Worm (Caenorhabditis elegans) whole organism, late embryonic: Measurements from ENCODE around the gene M02B7.7.

Experiments
- C08G9.2 ChIP-seq: sonication (generic microtip); optimal IDR thresholded peaks from 2 replicates; lab custom pipeline; 2016; ENCODE audit warnings: mild to moderate bottlenecking, missing genetic modification characterization, moderate library complexity, missing compliant biosample characterization
- Y22D7AL.16 ChIP-seq: sonication (generic microtip); optimal IDR thresholded peaks from 2 replicates; lab custom pipeline; 2016; ENCODE audit warnings: missing genetic modification characterization, missing compliant biosample characterization
- ahr-1 ChIP-seq: sonication (generic microtip); optimal IDR thresholded peaks from 2 replicates; lab custom pipeline; 2016; ENCODE audit warnings: missing genetic modification characterization, missing compliant biosample characterization
- ceh-14 ChIP-seq: sonication (generic microtip); optimal IDR thresholded peaks from 2 replicates; lab custom pipeline; 2016; ENCODE audit warnings: missing genotype, missing genetic modification characterization, missing compliant biosample characterization
- ceh-18 ChIP-seq: sonication (generic microtip); optimal IDR thresholded peaks from 2 replicates; lab custom pipeline; 2016; ENCODE audit warnings: missing genetic modification characterization, missing compliant biosample characterization
- ceh-24 ChIP-seq: sonication (generic microtip); optimal IDR thresholded peaks from 2 replicates; lab custom pipeline; 2016; ENCODE audit warnings: mild to moderate bottlenecking, missing genetic modification characterization, missing compliant biosample characterization
- ceh-30 ChIP-seq: fragments of 150-350 bp; optimal IDR thresholded peaks from 2 replicates; lab custom pipeline; 2014; ENCODE audit warnings: missing biosample characterization, missing genetic modification characterization
- ceh-31 ChIP-seq: sonication (generic microtip); optimal IDR thresholded peaks from 2 replicates; lab custom pipeline; 2016; ENCODE audit warnings: missing genetic modification characterization, missing compliant biosample characterization
- ceh-34 ChIP-seq: sonication (generic microtip); optimal IDR thresholded peaks from 2 replicates; lab custom pipeline; 2016; ENCODE audit warnings: mild to moderate bottlenecking, missing genetic modification characterization, missing compliant biosample characterization
- ceh-45 ChIP-seq: fragments of 200-800 bp; sonication (Bioruptor generic); IDR thresholded peaks from 2 replicates; pipeline ENCODE4 v1.3.6; 2022; ENCODE audit warnings: missing genetic modification reagents, missing genetic modification characterization, missing compliant biosample characterization
- ceh-9 ChIP-seq: sonication (generic microtip); optimal IDR thresholded peaks from 2 replicates; lab custom pipeline; 2016; ENCODE audit warnings: mild to moderate bottlenecking, missing genetic modification characterization, inconsistent platforms, missing compliant biosample characterization
- dmd-4 ChIP-seq: sonication (generic microtip); optimal IDR thresholded peaks from 2 replicates; lab custom pipeline; 2016; ENCODE audit warnings: borderline replicate concordance, missing genetic modification characterization, missing compliant biosample characterization
- dve-1 ChIP-seq: sonication (generic microtip); optimal IDR thresholded peaks from 2 replicates; lab custom pipeline; 2017; ENCODE audit warnings: antibody characterized with exemption, mild to moderate bottlenecking, missing genetic modification characterization, missing compliant biosample characterization
- ets-4 ChIP-seq: sonication (generic microtip); optimal IDR thresholded peaks from 2 replicates; lab custom pipeline; 2016; ENCODE audit warnings: missing genetic modification characterization, missing compliant biosample characterization
- fax-1 ChIP-seq: sonication (generic microtip); optimal IDR thresholded peaks from 2 replicates; lab custom pipeline; 2016; ENCODE audit warnings: missing genotype, missing genetic modification characterization, missing compliant biosample characterization
- gmeb-2 ChIP-seq: sonication (generic microtip); optimal IDR thresholded peaks from 2 replicates; lab custom pipeline; 2016; ENCODE audit warnings: missing genetic modification characterization, inconsistent platforms, missing compliant biosample characterization
- hlh-13 ChIP-seq: fragments of 200-800 bp; sonication (Bioruptor generic); optimal IDR thresholded peaks from 2 replicates; lab custom pipeline; 2018; ENCODE audit warnings: mild to moderate bottlenecking, missing genetic modification characterization, missing compliant biosample characterization
- hlh-15 ChIP-seq: sonication (generic microtip); optimal IDR thresholded peaks from 2 replicates; lab custom pipeline; 2016; ENCODE audit warnings: missing genetic modification characterization, missing compliant biosample characterization
- hlh-30 ChIP-seq: sonication (generic microtip); optimal IDR thresholded peaks from 2 replicates; lab custom pipeline; 2017; ENCODE audit warnings: antibody characterized with exemption, missing genetic modification characterization, missing compliant biosample characterization; ENCODE audit not compliant: insufficient read depth
- hlh-6 ChIP-seq: sonication (generic microtip); optimal IDR thresholded peaks from 2 replicates; lab custom pipeline; 2016; ENCODE audit warnings: missing genotype, missing genetic modification characterization, missing compliant biosample characterization
- madf-2 ChIP-seq: sonication (generic microtip); optimal IDR thresholded peaks from 2 replicates; lab custom pipeline; 2017; ENCODE audit warnings: missing genetic modification characterization, missing compliant biosample characterization
- mec-3 ChIP-seq: sonication (generic microtip); optimal IDR thresholded peaks from 2 replicates; lab custom pipeline; 2016; ENCODE audit warnings: borderline replicate concordance, missing genetic modification characterization, missing compliant biosample characterization
- nhr-232 ChIP-seq: sonication (generic microtip); optimal IDR thresholded peaks from 2 replicates; lab custom pipeline; 2016; ENCODE audit warnings: missing genetic modification characterization, missing compliant biosample characterization
- npax-4 ChIP-seq: sonication (generic microtip); optimal IDR thresholded peaks from 2 replicates; lab custom pipeline; 2016; ENCODE audit warnings: missing genetic modification characterization, missing compliant biosample characterization
- pag-3 ChIP-seq: sonication (generic microtip); optimal IDR thresholded peaks from 2 replicates; lab custom pipeline; 2016; ENCODE audit warnings: missing compliant biosample characterization, missing genetic modification characterization, borderline replicate concordance
- pat-9 ChIP-seq: fragments of 200-800 bp; sonication (Bioruptor generic); optimal IDR thresholded peaks from 2 replicates; lab custom pipeline; 2018; ENCODE audit warnings: mild to moderate bottlenecking, missing genetic modification characterization, moderate library complexity, missing compliant biosample characterization
- pha-2 ChIP-seq: sonication (generic microtip); optimal IDR thresholded peaks from 2 replicates; lab custom pipeline; 2017; ENCODE audit warnings: mild to moderate bottlenecking, missing genetic modification characterization, missing compliant biosample characterization
- pha-4 ChIP-seq: fragments of 150-350 bp; optimal IDR thresholded peaks from 2 replicates; lab custom pipeline; 2018; ENCODE audit warnings: missing biosample characterization, missing genetic modification reagents, missing genetic modification characterization
- pqm-1 ChIP-seq: sonication (generic microtip); optimal IDR thresholded peaks from 2 replicates; lab custom pipeline; 2016; ENCODE audit warnings: missing genetic modification characterization, missing compliant biosample characterization
- pros-1 ChIP-seq: fragments of 150-350 bp; optimal IDR thresholded peaks from 2 replicates; lab custom pipeline; 2014; ENCODE audit warnings: missing biosample characterization, missing genetic modification reagents, missing genetic modification characterization
- sox-2 ChIP-seq: fragments of 200-800 bp; sonication (Bioruptor generic); IDR thresholded peaks from 2 replicates; pipeline ENCODE4 v1.3.6; 2022; ENCODE audit warnings: missing genetic modification reagents, missing genetic modification characterization, missing compliant biosample characterization
- syd-9 ChIP-seq: sonication (generic microtip); optimal IDR thresholded peaks from 2 replicates; lab custom pipeline; 2016; ENCODE audit warnings: mild to moderate bottlenecking, missing genetic modification characterization, moderate library complexity, missing compliant biosample characterization
- ttx-3 ChIP-seq: sonication (generic microtip); optimal IDR thresholded peaks from 2 replicates; lab custom pipeline; 2016; ENCODE audit warnings: missing genetic modification reagents, missing genetic modification characterization, missing compliant biosample characterization
- unc-3 ChIP-seq, 2 experiments: fragments of 200-800 bp in 1 of 2; sonication (Bioruptor generic) in 1 of 2; sonication (generic microtip) in 1 of 2; conservative IDR thresholded peaks in 1 of 2; optimal IDR thresholded peaks in 1 of 2; 2 replicates each; pipeline versions ENCODE4 v1.3.6 to Lab custom; 2016 to 2022; ENCODE audit warnings: missing compliant biosample characterization in 2 of 2, missing genetic modification characterization in 2 of 2, missing genetic modification reagents in 1 of 2
- unc-55 ChIP-seq: sonication (generic microtip); optimal IDR thresholded peaks from 2 replicates; lab custom pipeline; 2017; ENCODE audit warnings: missing biosample characterization, missing genetic modification reagents, missing genetic modification characterization
- zip-5 ChIP-seq: sonication (generic microtip); optimal IDR thresholded peaks from 2 replicates; lab custom pipeline; 2016; ENCODE audit warnings: missing genetic modification characterization, missing compliant biosample characterization

The M02B7.7 gene

ce11 chrIV:3797442-3797841, 9.6 kb downstream of the M02B7.7 start:
- no peak for TF ChIP-seq ceh-14 (tag; lab: Kevin White, UChicago)
- no peak for TF ChIP-seq ceh-45 (GFP tag; lab: Robert Waterston, UW)
- TF ChIP-seq ets-4 (tag; lab: Kevin White, UChicago), result no peak
- peak; percentile 33 for TF ChIP-seq mec-3 (tag; lab: Kevin White, UChicago)
- TF ChIP-seq unc-3 (GFP tag; conservative IDR thresholded peaks at IDR 0.05; lab: Robert Waterston, UW), result no peak
- no peak for TF ChIP-seq unc-3 (tag; optimal IDR thresholded peaks at IDR 0.05; lab: Kevin White, UChicago)
- TF ChIP-seq gmeb-2, result no peak

ce11 chrIV:3794437-3794836, 12.6 kb downstream of the M02B7.7 start, which contains the start of gene K09B3.1:
Gene K09B3.1 (plus strand): TSS chrIV:3794737.
- TF ChIP-seq ceh-9 (tag; lab: Kevin White, UChicago) (no peak), syd-9 (tag; lab: Kevin White, UChicago) (no peak), dmd-4 (tag; lab: Kevin White, UChicago) (no peak), fax-1 (no peak), hlh-6 (no peak), ceh-24 (tag; lab: Kevin White, UChicago) (no peak), ceh-18 (tag; lab: Kevin White, UChicago) (no peak), hlh-13 (GFP tag; lab: Kevin White, UChicago) (no peak), pqm-1 (no peak), ceh-45 (GFP tag; lab: Robert Waterston, UW) (no peak), ets-4 (tag; lab: Kevin White, UChicago) (no peak), pros-1 (tag; lab: Kevin White, UChicago) (no peak), pat-9 (tag; lab: Kevin White, UChicago) (no peak), madf-2 (no peak), pha-4 (tag; lab: Kevin White, UChicago) (no peak), ttx-3 (tag; lab: Kevin White, UChicago) (no peak)

ce11 chrIV:3783910-3784309, 23.1 kb downstream of the M02B7.7 start, which contains the start of gene glct-6:
Gene glct-6 (plus strand): TSS chrIV:3784210.
- TF ChIP-seq sox-2 (no peak), zip-5 (no peak), pqm-1 (no peak), nhr-232 (tag; lab: Kevin White, UChicago) (no peak), hlh-6 (no peak), fax-1 (no peak), unc-3 (GFP tag; conservative IDR thresholded peaks at IDR 0.05; lab: Robert Waterston, UW) (no peak), unc-3 (tag; optimal IDR thresholded peaks at IDR 0.05; lab: Kevin White, UChicago) (no peak), syd-9 (tag; lab: Kevin White, UChicago) (no peak)

- no peak for TF ChIP-seq dve-1 (tag; lab: Kevin White, UChicago)
- TF ChIP-seq unc-55 (GFP tag; lab: Kevin White, UChicago), result peak; percentile 75
- TF ChIP-seq pqm-1, result no peak
- TF ChIP-seq hlh-30 (tag; lab: Kevin White, UChicago), result no peak
- no peak for TF ChIP-seq hlh-15
- no peak for TF ChIP-seq pha-4 (tag; lab: Kevin White, UChicago)
Observed at ce11 chrIV:3781539-3781938, 25.5 kb downstream of the M02B7.7 start.

ce11 chrIV:3774160-3774559, 32.8 kb downstream of the M02B7.7 start:
- TF ChIP-seq hlh-15 (no peak), syd-9 (tag; lab: Kevin White, UChicago) (no peak), Y22D7AL.16 (tag; lab: Kevin White, UChicago) (no peak), C08G9.2 (tag; lab: Kevin White, UChicago) (no peak), ceh-31 (no peak), gmeb-2 (no peak), unc-55 (GFP tag; lab: Kevin White, UChicago) (no peak), pag-3 (no peak), hlh-30 (tag; lab: Kevin White, UChicago) (no peak), pat-9 (tag; lab: Kevin White, UChicago) (no peak), dve-1 (tag; lab: Kevin White, UChicago) (no peak), pha-2 (no peak), ceh-34 (tag; lab: Kevin White, UChicago) (no peak), ceh-30 (tag; lab: Kevin White, UChicago) (no peak), ahr-1 (tag; lab: Kevin White, UChicago) (no peak), ttx-3 (tag; lab: Kevin White, UChicago) (no peak), npax-4 (tag; lab: Kevin White, UChicago) (no peak)
